Fruit fly (Drosophila melanogaster) whole organism, embryonic: ENCODE results near the gene CG31633.

Experiments
- Ada2b ChIP-seq: fragments of 200-800 bp; sonication (Bioruptor generic); IDR thresholded peaks from 2 replicates; pipeline ENCODE4 v1.3.6; 2022; ENCODE audit warnings: missing biosample characterization, missing genetic modification characterization
- Bdp1 ChIP-seq: fragments of 200-800 bp; sonication (Bioruptor generic); optimal IDR thresholded peaks from 3 replicates; lab custom pipeline; 2016; ENCODE audit warnings: missing biosample characterization, missing genetic modification characterization
- CG10366 ChIP-seq: fragments of 200-800 bp; sonication (Bioruptor generic); IDR thresholded peaks from 2 replicates; pipeline ENCODE4 v1.3.6; 2022; ENCODE audit warnings: missing biosample characterization, missing genetic modification characterization
- CG11085 ChIP-seq: fragments of 200-800 bp; sonication (Bioruptor generic); IDR thresholded peaks from 2 replicates; pipeline ENCODE4 v1.3.6; 2022; ENCODE audit warnings: missing biosample characterization, missing genetic modification characterization
- CG12104 ChIP-seq: fragments of 200-800 bp; sonication (Bioruptor generic); optimal IDR thresholded peaks from 3 replicates; lab custom pipeline; 2016; ENCODE audit warnings: missing biosample characterization, missing genetic modification characterization
- CG12769 ChIP-seq: fragments of 200-800 bp; sonication (Bioruptor generic); optimal IDR thresholded peaks from 2 replicates; lab custom pipeline; 2019; ENCODE audit warnings: missing biosample characterization, mild to moderate bottlenecking, missing genetic modification characterization, moderate library complexity
- CG13123 ChIP-seq: fragments of 200-800 bp; sonication (Bioruptor generic); optimal IDR thresholded peaks from 2 replicates; lab custom pipeline; 2016; ENCODE audit warnings: missing biosample characterization, missing genetic modification characterization
- CG13287 ChIP-seq: fragments of 200-800 bp; sonication (Bioruptor generic); IDR thresholded peaks from 2 replicates; pipeline ENCODE4 v1.3.6; 2022; ENCODE audit warnings: missing biosample characterization, missing genetic modification characterization; ENCODE audit not compliant: partially characterized antibody
- CG17829 ChIP-seq: fragments of 200-800 bp; optimal IDR thresholded peaks from 2 replicates; lab custom pipeline; 2019; ENCODE audit warnings: missing biosample characterization, mild to moderate bottlenecking, missing genetic modification characterization, moderate library complexity
- CG18476 ChIP-seq: fragments of 200-800 bp; sonication (Bioruptor generic); optimal IDR thresholded peaks from 2 replicates; lab custom pipeline; 2016; ENCODE audit warnings: missing biosample characterization, mild to moderate bottlenecking, missing genetic modification characterization
- CG30403 ChIP-seq: fragments of 200-800 bp; sonication (Bioruptor generic); optimal IDR thresholded peaks from 3 replicates; lab custom pipeline; 2016; ENCODE audit warnings: missing biosample characterization, missing genetic modification characterization
- CG33557 ChIP-seq: fragments of 200-800 bp; sonication (Bioruptor generic); optimal IDR thresholded peaks from 2 replicates; lab custom pipeline; 2019; ENCODE audit warnings: missing biosample characterization, mild to moderate bottlenecking, missing genetic modification characterization, moderate library complexity
- CG6683 ChIP-seq: fragments of 200-800 bp; sonication (Bioruptor generic); optimal IDR thresholded peaks from 2 replicates; lab custom pipeline; 2017; ENCODE audit warnings: missing biosample characterization, mild to moderate bottlenecking, missing genetic modification characterization, missing genetic modification reagents
- CG9817 ChIP-seq: fragments of 200-800 bp; sonication (Bioruptor generic); optimal IDR thresholded peaks from 2 replicates; lab custom pipeline; 2018; ENCODE audit warnings: missing biosample characterization, mild to moderate bottlenecking, missing genetic modification characterization, moderate library complexity
- CoRest ChIP-seq: fragments of 200-800 bp; sonication (Bioruptor generic); optimal IDR thresholded peaks from 3 replicates; lab custom pipeline; 2018; ENCODE audit warnings: missing biosample characterization, mild to moderate bottlenecking, missing genetic modification characterization, moderate library complexity
- D19A ChIP-seq: fragments of 200-800 bp; optimal IDR thresholded peaks from 3 replicates; lab custom pipeline; 2019; ENCODE audit warnings: missing biosample characterization, mild to moderate bottlenecking, missing genetic modification characterization, moderate library complexity
- HLH3B ChIP-seq: fragments of 200-800 bp; sonication (Bioruptor generic); IDR thresholded peaks from 2 replicates; pipeline ENCODE4 v1.3.6; 2022; ENCODE audit warnings: missing biosample characterization, missing genetic modification characterization
- Hr3 ChIP-seq: fragments of 200-800 bp; sonication (Bioruptor generic); optimal IDR thresholded peaks from 3 replicates; lab custom pipeline; 2016; ENCODE audit warnings: missing biosample characterization, missing genetic modification characterization
- Hr39 ChIP-seq: fragments of >200 bp; optimal IDR thresholded peaks from 2 replicates; lab custom pipeline; 2017
- Lpt ChIP-seq: fragments of >200 bp; optimal IDR thresholded peaks from 2 replicates; lab custom pipeline; 2018; ENCODE audit warnings: missing biosample characterization, missing genetic modification characterization
- MBD-R2 ChIP-seq: fragments of 200-800 bp; sonication (Bioruptor generic); IDR thresholded peaks from 2 replicates; pipeline ENCODE4 v1.3.6; 2022; ENCODE audit warnings: missing biosample characterization, missing genetic modification characterization
- Mad ChIP-seq: fragments of 200-800 bp; sonication (Bioruptor generic); optimal IDR thresholded peaks from 2 replicates; lab custom pipeline; 2016; ENCODE audit warnings: missing biosample characterization, missing genetic modification characterization
- Myb ChIP-seq: fragments of 200-800 bp; sonication (Bioruptor generic); optimal IDR thresholded peaks from 2 replicates; lab custom pipeline; 2016; ENCODE audit warnings: missing biosample characterization, missing genetic modification characterization
- NFAT ChIP-seq: fragments of 200-800 bp; sonication (Bioruptor generic); IDR thresholded peaks from 2 replicates; pipeline ENCODE4 v1.3.6; 2022; ENCODE audit warnings: missing biosample characterization, missing genetic modification characterization
- Pdp1 ChIP-seq, 2 experiments: fragments of 200-800 bp; sonication (Bioruptor generic); optimal IDR thresholded peaks; 3 replicates each; lab custom pipeline; 2016; ENCODE audit warnings: missing biosample characterization in 2 of 2, missing genetic modification characterization in 2 of 2, mild to moderate bottlenecking in 1 of 2, moderate library complexity in 1 of 2
- Sry-β ChIP-seq: fragments of 200-800 bp; sonication (Bioruptor generic); optimal IDR thresholded peaks from 2 replicates; lab custom pipeline; 2018; ENCODE audit warnings: missing biosample characterization, mild to moderate bottlenecking, missing genetic modification characterization, moderate library complexity
- Xbp1 ChIP-seq: fragments of 200-800 bp; sonication (Bioruptor generic); optimal IDR thresholded peaks from 3 replicates; lab custom pipeline; 2016; ENCODE audit warnings: missing biosample characterization, mild to moderate bottlenecking, missing genetic modification characterization
- al ChIP-seq: fragments of 200-800 bp; sonication (Bioruptor generic); IDR thresholded peaks from 2 replicates; pipeline ENCODE4 v1.3.6; 2022; ENCODE audit warnings: missing biosample characterization, missing genetic modification characterization
- ase ChIP-seq: fragments of 200-800 bp; sonication (Bioruptor generic); IDR thresholded peaks from 3 replicates; pipeline ENCODE4 v1.3.6; 2022; ENCODE audit warnings: missing biosample characterization, missing genetic modification characterization
- bab2 ChIP-seq: fragments of 200-800 bp; sonication (Bioruptor generic); optimal IDR thresholded peaks from 2 replicates; lab custom pipeline; 2016; ENCODE audit warnings: missing biosample characterization, missing genetic modification characterization
- caup ChIP-seq: fragments of 200-800 bp; sonication (Bioruptor generic); optimal IDR thresholded peaks from 3 replicates; lab custom pipeline; 2017; ENCODE audit warnings: missing biosample characterization, mild to moderate bottlenecking, missing genetic modification characterization, moderate library complexity; ENCODE audit not compliant: severe bottlenecking
- chm ChIP-seq: fragments of 200-800 bp; sonication (Bioruptor generic); IDR thresholded peaks from 2 replicates; pipeline ENCODE4 v1.3.6; 2022; ENCODE audit warnings: missing biosample characterization, missing genetic modification characterization
- da ChIP-seq: fragments of 200-800 bp; sonication (Bioruptor generic); optimal IDR thresholded peaks from 2 replicates; lab custom pipeline; 2016; ENCODE audit warnings: missing biosample characterization, missing genetic modification characterization
- danr ChIP-seq: fragments of 200-800 bp; sonication (Bioruptor generic); IDR thresholded peaks from 2 replicates; pipeline ENCODE4 v1.3.6; 2022; ENCODE audit warnings: missing biosample characterization, missing genetic modification characterization
- dpn ChIP-seq, 2 experiments: fragments of 200-800 bp; sonication (Bioruptor generic); optimal IDR thresholded peaks; 3 replicates each; lab custom pipeline; 2016; ENCODE audit warnings: missing biosample characterization in 2 of 2, missing genetic modification characterization in 2 of 2
- gcm2 ChIP-seq: fragments of 200-800 bp; sonication (Bioruptor generic); optimal IDR thresholded peaks from 2 replicates; lab custom pipeline; 2016; ENCODE audit warnings: missing biosample characterization, missing genetic modification characterization
- gfzf ChIP-seq: fragments of 200-800 bp; sonication (Bioruptor generic); optimal IDR thresholded peaks from 2 replicates; lab custom pipeline; 2016; ENCODE audit warnings: missing biosample characterization, mild to moderate bottlenecking, missing genetic modification characterization, moderate library complexity
- gt ChIP-seq: fragments of 200-800 bp; sonication (Bioruptor generic); IDR thresholded peaks from 2 replicates; pipeline ENCODE4 v1.3.6; 2022; ENCODE audit warnings: missing biosample characterization, missing genetic modification characterization
- hkb ChIP-seq, 2 experiments: fragments of 200-800 bp in 1 of 2; fragments of >200 bp in 1 of 2; sonication (Bioruptor generic) in 1 of 2; IDR thresholded peaks in 1 of 2; optimal IDR thresholded peaks in 1 of 2; 2 replicates each; pipeline versions ENCODE4 v1.3.6 to Lab custom; 2017 to 2022; ENCODE audit warnings: missing biosample characterization in 1 of 2, missing genetic modification characterization in 1 of 2
- ind ChIP-seq: fragments of 200-800 bp; sonication (Bioruptor generic); optimal IDR thresholded peaks from 3 replicates; lab custom pipeline; 2016; ENCODE audit warnings: missing biosample characterization, missing genetic modification characterization
- jing ChIP-seq: fragments of 200-800 bp; sonication (Bioruptor generic); optimal IDR thresholded peaks from 2 replicates; lab custom pipeline; 2018; ENCODE audit warnings: missing biosample characterization, mild to moderate bottlenecking, missing genetic modification characterization
- lov ChIP-seq, 2 experiments: fragments of 200-800 bp in 1 of 2; fragments of >200 bp in 1 of 2; sonication (Bioruptor generic) in 1 of 2; IDR thresholded peaks in 1 of 2; optimal IDR thresholded peaks in 1 of 2; 2 replicates in 1 of 2; 3 replicates in 1 of 2; pipeline versions ENCODE4 v1.3.6 to Lab custom; 2017 to 2022; ENCODE audit warnings: missing biosample characterization in 1 of 2, missing genetic modification characterization in 1 of 2
- maf-S ChIP-seq: fragments of 200-800 bp; sonication (Bioruptor generic); optimal IDR thresholded peaks from 2 replicates; lab custom pipeline; 2016; ENCODE audit warnings: missing biosample characterization, missing genetic modification characterization
- oc ChIP-seq: fragments of 200-800 bp; sonication (Bioruptor generic); optimal IDR thresholded peaks from 2 replicates; lab custom pipeline; 2018; ENCODE audit warnings: missing biosample characterization, mild to moderate bottlenecking, missing genetic modification characterization, moderate library complexity
- sens-2 ChIP-seq: fragments of 200-800 bp; sonication (Bioruptor generic); IDR thresholded peaks from 2 replicates; pipeline ENCODE4 v1.3.6; 2022; ENCODE audit warnings: missing biosample characterization, missing genetic modification characterization
- slou ChIP-seq: fragments of 200-800 bp; sonication (Bioruptor generic); optimal IDR thresholded peaks from 3 replicates; lab custom pipeline; 2016; ENCODE audit warnings: missing biosample characterization, missing genetic modification characterization
- ssp ChIP-seq: fragments of 200-800 bp; sonication (Bioruptor generic); IDR thresholded peaks from 2 replicates; pipeline ENCODE4 v1.3.6; 2022; ENCODE audit warnings: missing biosample characterization, missing genetic modification characterization
- unc-4 ChIP-seq: fragments of 200-800 bp; sonication (Bioruptor generic); IDR thresholded peaks from 2 replicates; pipeline ENCODE4 v1.3.6; 2022; ENCODE audit warnings: missing biosample characterization, missing genetic modification characterization; ENCODE audit not compliant: partially characterized antibody
- vnd ChIP-seq: fragments of 200-800 bp; sonication (Bioruptor generic); IDR thresholded peaks from 3 replicates; pipeline ENCODE4 v1.3.6; 2022; ENCODE audit warnings: missing biosample characterization, missing genetic modification characterization; ENCODE audit not compliant: partially characterized antibody
- vvl ChIP-seq: fragments of 200-800 bp; sonication (Bioruptor generic); IDR thresholded peaks from 2 replicates; pipeline ENCODE4 v1.3.6; 2022; ENCODE audit warnings: missing biosample characterization, missing genetic modification characterization

CG31633 gene

DNA sequence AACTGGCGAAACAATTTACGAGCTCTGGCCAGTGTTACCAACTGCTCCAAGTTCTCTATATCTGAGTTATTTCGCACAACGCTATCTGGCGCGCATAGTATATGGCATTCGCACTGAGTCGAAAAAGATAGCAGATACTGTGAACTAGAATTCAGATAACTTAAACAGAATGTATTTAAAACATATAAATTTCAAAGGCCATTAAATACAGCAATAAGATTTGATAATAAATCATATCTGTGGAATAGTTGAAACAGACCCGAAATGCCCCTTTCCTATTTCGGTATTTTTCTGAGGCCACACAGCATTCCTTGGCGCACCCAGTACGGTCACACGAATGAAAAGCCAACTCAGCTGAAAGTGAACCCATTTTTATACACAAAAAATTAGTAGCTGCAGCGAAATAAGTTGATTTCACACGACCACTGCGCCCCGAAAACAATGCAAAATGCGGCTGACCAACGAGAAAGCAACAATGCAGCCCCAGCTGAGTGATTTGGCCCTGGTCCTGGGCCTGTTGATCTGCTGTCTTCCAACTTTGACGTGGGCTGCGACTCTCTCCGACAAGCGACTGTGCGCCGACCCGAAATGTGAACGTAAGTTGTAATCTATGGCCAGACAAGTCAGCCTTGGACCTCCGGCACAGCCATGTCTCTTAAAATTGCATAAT is 6.9 kb downstream of the CG31633 start, which contains the start of the genes CG31635 and Tango1 (continued):
- TF ChIP-seq bab2 (no peak), gt (no peak), gcm2 (GFP tag; lab: Kevin White, UChicago) (no peak), CG30403 (GFP tag; lab: Kevin White, UChicago) (peak; percentile 30), Xbp1 (peak; percentile 10), HLH3B (GFP tag; lab: Robert Waterston, UW) (no peak), ssp (GFP tag; lab: Robert Waterston, UW) (peak; percentile 95), sens-2 (GFP tag; lab: Robert Waterston, UW) (no peak), vvl (GFP tag; lab: Robert Waterston, UW) (peak; percentile 62), lov (optimal IDR thresholded peaks at IDR 0.05; lab: Kevin White, UChicago) (no peak), lov (GFP tag; IDR thresholded peaks at IDR 0.05; lab: Robert Waterston, UW) (no peak), Ada2b (GFP tag; lab: Robert Waterston, UW) (no peak), al (no peak), Hr39 (no peak), Lpt (GFP tag; lab: Kevin White, UChicago) (no peak), CG18476 (GFP tag; lab: Kevin White, UChicago) (no peak), CG13123 (GFP tag; lab: Kevin White, UChicago) (no peak), CG9817 (tag; lab: Kevin White, UChicago) (no peak), jing (GFP tag; lab: Kevin White, UChicago) (no peak), ase (GFP tag; lab: Robert Waterston, UW) (no peak), da (GFP tag; lab: Kevin White, UChicago) (no peak), caup (GFP tag; lab: Kevin White, UChicago) (no peak), CG12104 (GFP tag; lab: Kevin White, UChicago) (no peak), ind (GFP tag; lab: Kevin White, UChicago) (no peak), Pdp1 (GFP tag; optimal IDR thresholded peaks at IDR 0.05; lab: Kevin White, UChicago) (peak; percentile 35 to 37), CG6683 (GFP tag; lab: Kevin White, UChicago) (no peak), hkb (optimal IDR thresholded peaks at IDR 0.05; lab: Kevin White, UChicago) (peak; percentile 95), hkb (GFP tag; IDR thresholded peaks at IDR 0.05; lab: Robert Waterston, UW) (no peak), maf-S (GFP tag; lab: Kevin White, UChicago) (no peak), CG12769 (no peak), chm (GFP tag; lab: Robert Waterston, UW) (no peak), CG10366 (GFP tag; lab: Robert Waterston, UW) (no peak), slou (GFP tag; lab: Kevin White, UChicago) (no peak), CoRest (no peak), oc (tag; lab: Kevin White, UChicago) (no peak), Myb (GFP tag; lab: Kevin White, UChicago) (peak; percentile 30), vnd (GFP tag; lab: Robert Waterston, UW) (no peak), Bdp1 (GFP tag; lab: Kevin White, UChicago) (no peak), gfzf (peak; percentile 96), Hr3 (GFP tag; lab: Kevin White, UChicago) (peak; percentile 25), CG33557 (GFP tag; lab: Kevin White, UChicago) (no peak), MBD-R2 (peak; percentile 66), Sry-β (GFP tag; lab: Kevin White, UChicago) (no peak), NFAT (GFP tag; lab: Robert Waterston, UW) (no peak), D19A (tag; lab: Kevin White, UChicago) (no peak), Mad (GFP tag; lab: Kevin White, UChicago) (no peak), danr (no peak), CG17829 (tag; lab: Kevin White, UChicago) (peak; percentile 57), CG13287 (GFP tag; lab: Robert Waterston, UW) (peak; percentile 24; the same call in 1 of the 2 replicates), dpn (GFP tag; optimal IDR thresholded peaks at IDR 0.05; lab: Kevin White, UChicago) (no peak), CG11085 (GFP tag; lab: Robert Waterston, UW) (no peak), unc-4 (no peak)
